Worm (Caenorhabditis elegans): ENCODE results near the gene efn-2.

- TF ChIP-seq unc-39 (tag; optimal IDR thresholded peaks at IDR 0.05) (no peak), zag-1 (tag; optimal IDR thresholded peaks at IDR 0.05) (no peak), elt-3 (tag; optimal IDR thresholded peaks at IDR 0.05) (no peak), nhr-11 (tag; optimal IDR thresholded peaks at IDR 0.05) (no peak), Y55F3AM.14 (GFP tag; optimal IDR thresholded peaks at IDR 0.05) (no peak), sem-4 (tag; optimal IDR thresholded peaks at IDR 0.05) (no peak), nhr-23 (tag; optimal IDR thresholded peaks at IDR 0.05) (no peak), nhr-237 (tag; optimal IDR thresholded peaks at IDR 0.05) (no peak), mab-5 (tag; optimal IDR thresholded peaks at IDR 0.05) (no peak), mdl-1 (tag; optimal IDR thresholded peaks at IDR 0.05) (no peak), sma-9 (GFP tag; optimal IDR thresholded peaks at IDR 0.05) (no peak), sma-9 (tag; optimal IDR thresholded peaks at IDR 0.05) (no peak)
These were observed 40.2 kb downstream of the efn-2 start for ce11 chrIV:10616366-10616765.
